Fruit fly (Drosophila melanogaster) whole organism, embryonic: Measurements from ENCODE around the gene flw.

Source experiments
- ATbp ChIP-seq: fragments of 200-800 bp; sonication (Bioruptor generic); optimal IDR thresholded peaks from 2 replicates; lab custom pipeline; 2017; ENCODE audit warnings: missing biosample characterization, mild to moderate bottlenecking, missing genetic modification characterization, missing genetic modification reagents
- BEAF-32 ChIP-seq: fragments of 200-800 bp; sonication (Bioruptor generic); optimal IDR thresholded peaks from 3 replicates; lab custom pipeline; 2017; ENCODE audit warnings: missing biosample characterization, missing genetic modification characterization, mild to moderate bottlenecking, moderate library complexity, missing genetic modification reagents
- Blimp-1 ChIP-seq: fragments of 200-800 bp; sonication (Bioruptor generic); optimal IDR thresholded peaks from 3 replicates; lab custom pipeline; 2018; ENCODE audit warnings: missing biosample characterization, missing genetic modification characterization, mild to moderate bottlenecking, moderate library complexity, missing genetic modification reagents
- BtbVII ChIP-seq: fragments of 200-800 bp; sonication (Bioruptor generic); optimal IDR thresholded peaks from 3 replicates; lab custom pipeline; 2017; ENCODE audit warnings: missing biosample characterization, mild to moderate bottlenecking, missing genetic modification characterization
- CG10565 ChIP-seq: fragments of 200-800 bp; sonication (Bioruptor generic); optimal IDR thresholded peaks from 3 replicates; lab custom pipeline; 2016; ENCODE audit warnings: missing biosample characterization, mild to moderate bottlenecking, missing genetic modification characterization
- CG10979 ChIP-seq: fragments of 200-800 bp; sonication (Bioruptor generic); optimal IDR thresholded peaks from 2 replicates; lab custom pipeline; 2018; ENCODE audit warnings: missing biosample characterization, mild to moderate bottlenecking, missing genetic modification characterization, moderate library complexity
- CG1233 ChIP-seq: fragments of 200-800 bp; sonication (Bioruptor generic); optimal IDR thresholded peaks from 4 replicates; lab custom pipeline; 2018; ENCODE audit warnings: missing biosample characterization, mild to moderate bottlenecking, missing genetic modification characterization
- CG14441 ChIP-seq: fragments of 200-800 bp; sonication (Bioruptor generic); IDR thresholded peaks from 2 replicates; pipeline ENCODE4 v1.3.6; 2022; ENCODE audit warnings: missing biosample characterization, missing genetic modification characterization
- CG1792 ChIP-seq: fragments of 200-800 bp; sonication (Bioruptor generic); optimal IDR thresholded peaks from 2 replicates; lab custom pipeline; 2016; ENCODE audit warnings: missing biosample characterization, missing genetic modification characterization
- CG18619 ChIP-seq: fragments of 200-800 bp; sonication (Bioruptor generic); optimal IDR thresholded peaks from 3 replicates; lab custom pipeline; 2017; ENCODE audit warnings: missing biosample characterization, mild to moderate bottlenecking, missing genetic modification characterization
- CG30431 ChIP-seq: fragments of 200-800 bp; sonication (Bioruptor generic); optimal IDR thresholded peaks from 2 replicates; lab custom pipeline; 2017; ENCODE audit warnings: missing biosample characterization, missing genetic modification characterization
- CG3163 ChIP-seq: fragments of 200-800 bp; sonication (Bioruptor generic); optimal IDR thresholded peaks from 3 replicates; lab custom pipeline; 2016; ENCODE audit warnings: missing biosample characterization, missing genetic modification characterization
- CG33557 ChIP-seq: fragments of 200-800 bp; sonication (Bioruptor generic); optimal IDR thresholded peaks from 2 replicates; lab custom pipeline; 2019; ENCODE audit warnings: missing biosample characterization, mild to moderate bottlenecking, missing genetic modification characterization, moderate library complexity
- CG7271 ChIP-seq: fragments of 200-800 bp; sonication (Bioruptor generic); optimal IDR thresholded peaks from 2 replicates; lab custom pipeline; 2018; ENCODE audit warnings: missing biosample characterization, mild to moderate bottlenecking, missing genetic modification characterization, moderate library complexity
- CG8281 ChIP-seq: fragments of 200-800 bp; sonication (Bioruptor generic); optimal IDR thresholded peaks from 2 replicates; lab custom pipeline; 2018; ENCODE audit warnings: missing biosample characterization, mild to moderate bottlenecking, missing genetic modification characterization, moderate library complexity
- CG8290 ChIP-seq, 3 experiments: fragments of 200-800 bp; sonication (Bioruptor generic); optimal IDR thresholded peaks; 2 replicates each; lab custom pipeline; 2016 to 2019; ENCODE audit warnings: missing biosample characterization in 3 of 3, missing genetic modification characterization in 3 of 3, mild to moderate bottlenecking in 2 of 3, moderate library complexity in 1 of 3
- CG8924 ChIP-seq: fragments of 200-800 bp; optimal IDR thresholded peaks from 3 replicates; lab custom pipeline; 2019; ENCODE audit warnings: missing biosample characterization, mild to moderate bottlenecking, missing genetic modification characterization, moderate library complexity
- CG9797 ChIP-seq: fragments of 200-800 bp; sonication (Bioruptor generic); optimal IDR thresholded peaks from 3 replicates; lab custom pipeline; 2018; ENCODE audit warnings: missing biosample characterization, mild to moderate bottlenecking, missing genetic modification characterization
- Deaf1 ChIP-seq: fragments of 200-800 bp; optimal IDR thresholded peaks from 3 replicates; lab custom pipeline; 2019; ENCODE audit warnings: missing biosample characterization, mild to moderate bottlenecking, missing genetic modification characterization, moderate library complexity
- Ets65A ChIP-seq: fragments of 200-800 bp; sonication (Bioruptor generic); peaks from one replicate; lab custom pipeline; 2016; ENCODE audit warnings: missing biosample characterization, missing genetic modification characterization
- Hmx ChIP-seq: fragments of 200-800 bp; sonication (Bioruptor generic); optimal IDR thresholded peaks from 2 replicates; lab custom pipeline; 2016; ENCODE audit warnings: missing biosample characterization, missing genetic modification characterization
- Hr3 ChIP-seq: fragments of 200-800 bp; sonication (Bioruptor generic); optimal IDR thresholded peaks from 3 replicates; lab custom pipeline; 2016; ENCODE audit warnings: missing biosample characterization, missing genetic modification characterization
- Mad ChIP-seq: fragments of 200-800 bp; sonication (Bioruptor generic); optimal IDR thresholded peaks from 2 replicates; lab custom pipeline; 2016; ENCODE audit warnings: missing biosample characterization, missing genetic modification characterization
- Mes4 ChIP-seq: fragments of 200-800 bp; sonication (Bioruptor generic); optimal IDR thresholded peaks from 2 replicates; lab custom pipeline; 2016; ENCODE audit warnings: missing biosample characterization, missing genetic modification characterization
- NFAT ChIP-seq: fragments of 200-800 bp; sonication (Bioruptor generic); IDR thresholded peaks from 2 replicates; pipeline ENCODE4 v1.3.6; 2022; ENCODE audit warnings: missing biosample characterization, missing genetic modification characterization
- Rx ChIP-seq: fragments of 200-800 bp; sonication (Bioruptor generic); IDR thresholded peaks from 2 replicates; pipeline ENCODE4 v1.3.6; 2022; ENCODE audit warnings: missing biosample characterization, missing genetic modification characterization
- Six4 ChIP-seq: fragments of 200-800 bp; sonication (Bioruptor generic); optimal IDR thresholded peaks from 2 replicates; lab custom pipeline; 2016; ENCODE audit warnings: missing biosample characterization, missing genetic modification characterization
- Sox102F ChIP-seq: fragments of 200-800 bp; sonication (Bioruptor generic); optimal IDR thresholded peaks from 2 replicates; lab custom pipeline; 2018; ENCODE audit warnings: missing biosample characterization, mild to moderate bottlenecking, missing genetic modification characterization, moderate library complexity
- Sry-β ChIP-seq: fragments of 200-800 bp; sonication (Bioruptor generic); optimal IDR thresholded peaks from 2 replicates; lab custom pipeline; 2018; ENCODE audit warnings: missing biosample characterization, mild to moderate bottlenecking, missing genetic modification characterization, moderate library complexity
- bab2 ChIP-seq: fragments of 200-800 bp; sonication (Bioruptor generic); optimal IDR thresholded peaks from 2 replicates; lab custom pipeline; 2016; ENCODE audit warnings: missing biosample characterization, missing genetic modification characterization
- cato ChIP-seq: fragments of 200-800 bp; sonication (Bioruptor generic); optimal IDR thresholded peaks from 2 replicates; lab custom pipeline; 2016; ENCODE audit warnings: missing biosample characterization, missing genetic modification characterization, borderline replicate concordance
- corto ChIP-seq: fragments of 200-800 bp; sonication (Bioruptor generic); optimal IDR thresholded peaks from 2 replicates; lab custom pipeline; 2016; ENCODE audit warnings: missing biosample characterization, mild to moderate bottlenecking, missing genetic modification characterization, moderate library complexity
- dm ChIP-seq: fragments of 200-800 bp; sonication (Bioruptor generic); optimal IDR thresholded peaks from 3 replicates; lab custom pipeline; 2016; ENCODE audit warnings: missing biosample characterization, missing genetic modification characterization
- ems ChIP-seq: fragments of 200-800 bp; sonication (Bioruptor generic); optimal IDR thresholded peaks from 3 replicates; lab custom pipeline; 2016; ENCODE audit warnings: missing biosample characterization, missing genetic modification characterization
- ewg ChIP-seq: fragments of 200-800 bp; sonication (Bioruptor generic); optimal IDR thresholded peaks from 3 replicates; lab custom pipeline; 2017; ENCODE audit warnings: mild to moderate bottlenecking, missing biosample characterization, missing genetic modification reagents, missing genetic modification characterization
- fd64A ChIP-seq: fragments of 200-800 bp; sonication (Bioruptor generic); optimal IDR thresholded peaks from 3 replicates; lab custom pipeline; 2018; ENCODE audit warnings: missing biosample characterization, mild to moderate bottlenecking, missing genetic modification characterization
- fd96Cb ChIP-seq: fragments of 200-800 bp; sonication (Bioruptor generic); optimal IDR thresholded peaks from 2 replicates; lab custom pipeline; 2018; ENCODE audit warnings: missing biosample characterization, mild to moderate bottlenecking, missing genetic modification characterization, moderate library complexity
- inv ChIP-seq: fragments of 200-800 bp; sonication (Bioruptor generic); IDR thresholded peaks from 2 replicates; pipeline ENCODE4 v1.3.6; 2022; ENCODE audit warnings: missing biosample characterization, missing genetic modification characterization; ENCODE audit not compliant: partially characterized antibody
- jumu ChIP-seq: fragments of 200-800 bp; sonication (Bioruptor generic); optimal IDR thresholded peaks from 3 replicates; lab custom pipeline; 2016; ENCODE audit warnings: missing biosample characterization, missing genetic modification characterization
- mam ChIP-seq: fragments of 200-800 bp; sonication (Bioruptor generic); optimal IDR thresholded peaks from 3 replicates; lab custom pipeline; 2016; ENCODE audit warnings: missing biosample characterization, missing genetic modification characterization
- nau ChIP-seq: fragments of 200-800 bp; sonication (Bioruptor generic); optimal IDR thresholded peaks from 3 replicates; lab custom pipeline; 2017; ENCODE audit warnings: missing biosample characterization, mild to moderate bottlenecking, missing genetic modification characterization, missing genetic modification reagents
- org-1 ChIP-seq: fragments of 200-800 bp; sonication (Bioruptor generic); optimal IDR thresholded peaks from 2 replicates; lab custom pipeline; 2017; ENCODE audit warnings: missing biosample characterization, missing genetic modification characterization
- p53 ChIP-seq: fragments of 200-800 bp; sonication (Bioruptor generic); optimal IDR thresholded peaks from 2 replicates; lab custom pipeline; 2016; ENCODE audit warnings: missing biosample characterization, missing genetic modification characterization
- row ChIP-seq: fragments of 200-800 bp; sonication (Bioruptor generic); IDR thresholded peaks from 3 replicates; pipeline ENCODE4 v1.3.6; 2022; ENCODE audit warnings: missing biosample characterization, missing genetic modification characterization
- so ChIP-seq: fragments of 200-800 bp; sonication (Bioruptor generic); IDR thresholded peaks from 3 replicates; pipeline ENCODE4 v1.3.6; 2022; ENCODE audit warnings: missing biosample characterization, missing genetic modification characterization
- tll ChIP-seq, 2 experiments: fragments of 200-800 bp in 1 of 2; fragments of >200 bp in 1 of 2; sonication (Bioruptor generic) in 1 of 2; optimal IDR thresholded peaks; 2 replicates each; lab custom pipeline; 2017 to 2019; ENCODE audit warnings: missing biosample characterization in 2 of 2, missing genetic modification characterization in 2 of 2, mild to moderate bottlenecking in 1 of 2, moderate library complexity in 1 of 2
- tx ChIP-seq: fragments of 200-800 bp; sonication (Bioruptor generic); optimal IDR thresholded peaks from 2 replicates; lab custom pipeline; 2016; ENCODE audit warnings: missing biosample characterization, missing genetic modification characterization
- usp ChIP-seq: fragments of >200 bp; optimal IDR thresholded peaks from 2 replicates; lab custom pipeline; 2017; ENCODE audit warnings: missing biosample characterization, missing genetic modification characterization

flw gene

dm6 chrX:10362557-10363366 is 23.0 kb upstream of the flw start (continued):
- TF ChIP-seq CG1233 (GFP tag; lab: Kevin White, UChicago) (peak; percentile 11), BEAF-32 (no peak), fd64A (GFP tag; lab: Kevin White, UChicago) (no peak), CG14441 (GFP tag; lab: Robert Waterston, UW) (0 out of 2 replicates have a peak, but pooled peaks have one; percentile 4), nau (GFP tag; lab: Kevin White, UChicago) (no peak), CG1792 (GFP tag; lab: Kevin White, UChicago) (no peak), CG3163 (GFP tag; lab: Kevin White, UChicago) (peak; percentile 2), p53 (GFP tag; lab: Kevin White, UChicago) (no peak), NFAT (GFP tag; lab: Robert Waterston, UW) (no peak), CG10979 (tag; lab: Kevin White, UChicago) (peak; percentile 48), CG8281 (tag; lab: Kevin White, UChicago) (no peak), bab2 (GFP tag; lab: Kevin White, UChicago) (peak; percentile 8), ewg (GFP tag; lab: Kevin White, UChicago) (peak; percentile 21), CG33557 (GFP tag; lab: Kevin White, UChicago) (no peak), tx (GFP tag; lab: Kevin White, UChicago) (peak; percentile 12), corto (GFP tag; lab: Kevin White, UChicago) (no peak), ems (GFP tag; lab: Kevin White, UChicago) (no peak), ATbp (GFP tag; lab: Kevin White, UChicago) (peak; percentile 6), jumu (GFP tag; lab: Kevin White, UChicago) (peak; percentile 1), Hr3 (GFP tag; lab: Kevin White, UChicago) (peak; percentile 26), Hmx (peak; percentile 13), usp (GFP tag; lab: Kevin White, UChicago) (no peak), mam (peak; percentile 11), CG10565 (GFP tag; lab: Kevin White, UChicago) (peak; percentile 4), Six4 (GFP tag; lab: Kevin White, UChicago) (peak; percentile 2), Mad (GFP tag; lab: Kevin White, UChicago) (peak; percentile 6), fd96Cb (tag; lab: Kevin White, UChicago) (peak; percentile 40), Sry-β (GFP tag; lab: Kevin White, UChicago) (no peak), CG9797 (GFP tag; lab: Kevin White, UChicago) (no peak), tll (GFP tag; optimal IDR thresholded peaks at IDR 0.05; lab: Kevin White, UChicago) (no peak), dm (peak; percentile 17), so (GFP tag; lab: Robert Waterston, UW) (no peak), Sox102F (GFP tag; lab: Kevin White, UChicago) (peak; percentile 30), CG8924 (tag; lab: Kevin White, UChicago) (peak; percentile 17), CG7271 (tag; lab: Kevin White, UChicago) (no peak), org-1 (GFP tag; lab: Kevin White, UChicago) (peak; percentile 24), CG18619 (GFP tag; lab: Kevin White, UChicago) (no peak), Ets65A (GFP tag; lab: Kevin White, UChicago) (peak; percentile 94), cato (GFP tag; lab: Kevin White, UChicago) (no peak), CG30431 (GFP tag; lab: Kevin White, UChicago) (no peak), BtbVII (GFP tag; lab: Kevin White, UChicago) (peak; percentile 22), CG8290 (GFP tag; optimal IDR thresholded peaks at IDR 0.05; lab: Kevin White, UChicago) (no peak), CG8290 (tag; optimal IDR thresholded peaks at IDR 0.05; lab: Kevin White, UChicago) (peak in 1 of 2 experiments; percentile 8), row (GFP tag; lab: Robert Waterston, UW) (peak; percentile 35; the same call in 2 of the 3 replicates), Deaf1 (tag; lab: Kevin White, UChicago) (no peak), Mes4 (GFP tag; lab: Kevin White, UChicago) (no peak), inv (GFP tag; lab: Robert Waterston, UW) (no peak), Blimp-1 (peak; percentile 18), Rx (GFP tag; lab: Robert Waterston, UW) (no peak)
